Fruit fly (Drosophila melanogaster): ENCODE measurements around the gene Inx2.

DNA sequence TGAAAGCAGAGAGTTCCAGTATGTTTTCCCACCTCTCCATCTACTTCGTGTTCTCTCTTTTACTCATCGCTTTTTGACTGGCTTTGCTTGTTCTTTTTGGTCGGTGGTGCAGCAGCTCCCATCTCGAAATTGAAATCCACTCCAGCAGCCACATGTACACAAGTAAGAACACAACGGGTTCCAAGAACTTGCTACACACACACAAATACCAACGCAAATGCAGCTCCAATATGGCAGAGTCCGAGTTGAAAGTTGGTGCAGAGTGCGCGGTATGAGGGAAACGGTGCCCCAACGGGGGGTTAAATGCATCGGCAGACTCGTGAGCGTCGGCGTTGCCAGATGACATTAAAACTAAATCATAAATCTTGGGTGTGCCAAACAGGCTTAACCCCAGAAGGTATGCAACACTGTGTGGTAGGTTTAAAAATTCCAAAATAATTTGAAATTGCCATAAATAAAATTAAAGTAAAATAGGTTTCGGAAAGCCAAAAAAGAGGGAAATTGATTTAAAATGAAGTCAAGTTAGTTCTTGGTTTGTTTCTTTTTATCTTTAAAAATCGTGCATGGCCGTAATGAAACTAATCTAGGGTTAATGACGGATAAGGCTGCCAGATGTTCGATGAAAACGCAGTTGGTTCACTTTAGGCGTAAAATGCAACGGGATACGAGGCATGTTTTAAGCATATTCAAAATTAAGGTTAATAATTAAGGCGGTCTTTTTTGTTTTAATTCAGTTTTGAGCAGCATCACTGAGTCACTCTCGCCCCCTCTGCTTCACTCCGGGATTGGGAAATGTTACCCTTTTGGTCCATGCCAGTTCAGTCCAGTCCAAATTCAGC, 600 bp upstream of the Inx2 start:
- TF ChIP-seq CG14965 (GFP tag; optimal IDR thresholded peaks at IDR 0.05; ENCODE audit: borderline replicate concordance) (no peak), CG32767 (GFP tag; IDR thresholded peaks at IDR 0.05) (no peak), CG6689 (GFP tag; IDR thresholded peaks at IDR 0.05) (peak; percentile 37), CG1233 (GFP tag; optimal IDR thresholded peaks at IDR 0.05) (no peak), nau (GFP tag; optimal IDR thresholded peaks at IDR 0.05) (no peak), ap (GFP tag; IDR thresholded peaks at IDR 0.05) (no peak)
